Fruit fly (Drosophila melanogaster) whole organism, embryonic: ENCODE measurements around the gene Zn72D.

Source experiments
- Atf6 ChIP-seq: fragments of 200-800 bp; sonication (Bioruptor generic); IDR thresholded peaks from 2 replicates; pipeline ENCODE4 v1.3.6; 2022; ENCODE audit warnings: missing biosample characterization, missing genetic modification characterization
- CG10979 ChIP-seq: fragments of 200-800 bp; sonication (Bioruptor generic); optimal IDR thresholded peaks from 2 replicates; lab custom pipeline; 2018; ENCODE audit warnings: missing biosample characterization, mild to moderate bottlenecking, missing genetic modification characterization, moderate library complexity
- CG11560 ChIP-seq: fragments of 200-800 bp; sonication (Bioruptor generic); IDR thresholded peaks from 3 replicates; pipeline ENCODE4 v1.3.6; 2022; ENCODE audit warnings: missing biosample characterization, missing genetic modification characterization
- CG13894 ChIP-seq: fragments of 200-800 bp; sonication (Bioruptor generic); optimal IDR thresholded peaks from 3 replicates; lab custom pipeline; 2018; ENCODE audit warnings: missing biosample characterization, mild to moderate bottlenecking, missing genetic modification characterization, moderate library complexity
- CG16815 ChIP-seq: fragments of 200-800 bp; sonication (Bioruptor generic); optimal IDR thresholded peaks from 3 replicates; lab custom pipeline; 2017; ENCODE audit warnings: missing biosample characterization, mild to moderate bottlenecking, missing genetic modification characterization
- CG2199 ChIP-seq: fragments of 200-800 bp; sonication (Bioruptor generic); IDR thresholded peaks from 3 replicates; pipeline ENCODE4 v1.3.6; 2022; ENCODE audit warnings: missing biosample characterization, missing genetic modification characterization
- CG3065 ChIP-seq: fragments of 200-800 bp; sonication (Bioruptor generic); optimal IDR thresholded peaks from 2 replicates; lab custom pipeline; 2016; ENCODE audit warnings: missing biosample characterization, missing genetic modification characterization
- CG34422 ChIP-seq: fragments of 200-800 bp; sonication (Bioruptor generic); IDR thresholded peaks from 3 replicates; pipeline ENCODE4 v1.3.6; 2022; ENCODE audit warnings: missing biosample characterization, missing genetic modification characterization
- CG4360 ChIP-seq: fragments of 200-800 bp; sonication (Bioruptor generic); IDR thresholded peaks from 2 replicates; pipeline ENCODE4 v1.3.6; 2022; ENCODE audit warnings: missing biosample characterization, missing genetic modification characterization
- CG4404 ChIP-seq: fragments of 200-800 bp; sonication (Bioruptor generic); IDR thresholded peaks from 2 replicates; pipeline ENCODE4 v1.3.6; 2022; ENCODE audit warnings: missing biosample characterization, missing genetic modification characterization
- CG5180 ChIP-seq: fragments of 200-800 bp; sonication (Bioruptor generic); optimal IDR thresholded peaks from 3 replicates; lab custom pipeline; 2017; ENCODE audit warnings: missing biosample characterization, missing genetic modification characterization, mild to moderate bottlenecking, moderate library complexity, missing genetic modification reagents
- CG8089 ChIP-seq: fragments of 200-800 bp; sonication (Bioruptor generic); optimal IDR thresholded peaks from 3 replicates; lab custom pipeline; 2016; ENCODE audit warnings: missing biosample characterization, missing genetic modification characterization
- CG8388 ChIP-seq: fragments of 200-800 bp; sonication (Bioruptor generic); optimal IDR thresholded peaks from 2 replicates; lab custom pipeline; 2019; ENCODE audit warnings: missing biosample characterization, mild to moderate bottlenecking, missing genetic modification characterization, moderate library complexity
- CG8478 ChIP-seq: fragments of >200 bp; optimal IDR thresholded peaks from 2 replicates; lab custom pipeline; 2018
- CG8944 ChIP-seq: fragments of 200-800 bp; sonication (Bioruptor generic); optimal IDR thresholded peaks from 3 replicates; lab custom pipeline; 2016; ENCODE audit warnings: missing biosample characterization, missing genetic modification characterization
- D19B ChIP-seq: fragments of 200-800 bp; sonication (Bioruptor generic); optimal IDR thresholded peaks from 2 replicates; lab custom pipeline; 2017; ENCODE audit warnings: missing biosample characterization, mild to moderate bottlenecking, missing genetic modification characterization
- Deaf1 ChIP-seq: fragments of 200-800 bp; optimal IDR thresholded peaks from 3 replicates; lab custom pipeline; 2019; ENCODE audit warnings: missing biosample characterization, mild to moderate bottlenecking, missing genetic modification characterization, moderate library complexity
- Dip3 ChIP-seq: fragments of 200-800 bp; sonication (Bioruptor generic); optimal IDR thresholded peaks from 3 replicates; lab custom pipeline; 2016; ENCODE audit warnings: missing biosample characterization, missing genetic modification characterization
- Doc2 ChIP-seq: fragments of 200-800 bp; sonication (Bioruptor generic); IDR thresholded peaks from 2 replicates; pipeline ENCODE4 v1.3.6; 2022; ENCODE audit warnings: missing biosample characterization, missing genetic modification characterization
- H15 ChIP-seq: fragments of 200-800 bp; sonication (Bioruptor generic); IDR thresholded peaks from 3 replicates; pipeline ENCODE4 v1.3.6; 2022; ENCODE audit warnings: missing biosample characterization, missing genetic modification characterization
- HLH3B ChIP-seq: fragments of 200-800 bp; sonication (Bioruptor generic); IDR thresholded peaks from 2 replicates; pipeline ENCODE4 v1.3.6; 2022; ENCODE audit warnings: missing biosample characterization, missing genetic modification characterization
- Hsf ChIP-seq: fragments of 200-800 bp; sonication (Bioruptor generic); optimal IDR thresholded peaks from 3 replicates; lab custom pipeline; 2016; ENCODE audit warnings: missing biosample characterization, missing genetic modification characterization
- MBD-R2 ChIP-seq: fragments of 200-800 bp; sonication (Bioruptor generic); IDR thresholded peaks from 2 replicates; pipeline ENCODE4 v1.3.6; 2022; ENCODE audit warnings: missing biosample characterization, missing genetic modification characterization
- MESR4 ChIP-seq: fragments of 200-800 bp; sonication (Bioruptor generic); optimal IDR thresholded peaks from 2 replicates; lab custom pipeline; 2018; ENCODE audit warnings: missing biosample characterization, mild to moderate bottlenecking, missing genetic modification characterization, moderate library complexity
- Nf-YC ChIP-seq: fragments of 200-800 bp; optimal IDR thresholded peaks from 3 replicates; lab custom pipeline; 2019; ENCODE audit warnings: missing biosample characterization, mild to moderate bottlenecking, missing genetic modification characterization, moderate library complexity
- Rfx ChIP-seq: fragments of 200-800 bp; sonication (Bioruptor generic); IDR thresholded peaks from 2 replicates; pipeline ENCODE4 v1.3.6; 2022; ENCODE audit warnings: missing biosample characterization, missing genetic modification characterization
- Sox100B ChIP-seq: fragments of 200-800 bp; sonication (Bioruptor generic); optimal IDR thresholded peaks from 3 replicates; lab custom pipeline; 2018; ENCODE audit warnings: missing biosample characterization, mild to moderate bottlenecking, missing genetic modification characterization
- Taf1 ChIP-seq: fragments of 200-800 bp; sonication (Bioruptor generic); IDR thresholded peaks from 2 replicates; pipeline ENCODE4 v1.3.6; 2022; ENCODE audit warnings: missing biosample characterization, missing genetic modification characterization
- Vsx1 ChIP-seq: fragments of 200-800 bp; sonication (Bioruptor generic); optimal IDR thresholded peaks from 2 replicates; lab custom pipeline; 2017; ENCODE audit warnings: missing biosample characterization, mild to moderate bottlenecking, missing genetic modification characterization, missing genetic modification reagents
- amos ChIP-seq: fragments of 200-800 bp; sonication (Bioruptor generic); IDR thresholded peaks from 2 replicates; pipeline ENCODE4 v1.3.6; 2022; ENCODE audit warnings: missing biosample characterization, missing genetic modification characterization; ENCODE audit not compliant: partially characterized antibody
- aop ChIP-seq: fragments of 200-800 bp; sonication (Bioruptor generic); IDR thresholded peaks from 2 replicates; pipeline ENCODE4 v1.3.6; 2022; ENCODE audit warnings: missing biosample characterization, missing genetic modification characterization
- bowl ChIP-seq: fragments of 200-800 bp; sonication (Bioruptor generic); IDR thresholded peaks from 2 replicates; pipeline ENCODE4 v1.3.6; 2022; ENCODE audit warnings: missing biosample characterization, missing genetic modification characterization
- dan ChIP-seq: fragments of 200-800 bp; sonication (Bioruptor generic); IDR thresholded peaks from 2 replicates; pipeline ENCODE4 v1.3.6; 2022; ENCODE audit warnings: missing biosample characterization, missing genetic modification characterization
- dimm ChIP-seq: fragments of 200-800 bp; sonication (Bioruptor generic); IDR thresholded peaks from 2 replicates; pipeline ENCODE4 v1.3.6; 2022; ENCODE audit warnings: missing biosample characterization, missing genetic modification characterization
- dmrt99B ChIP-seq: fragments of 200-800 bp; sonication (Bioruptor generic); optimal IDR thresholded peaks from 2 replicates; lab custom pipeline; 2018; ENCODE audit warnings: missing biosample characterization, mild to moderate bottlenecking, missing genetic modification characterization, moderate library complexity
- dysf ChIP-seq: fragments of 200-800 bp; sonication (Bioruptor generic); IDR thresholded peaks from 3 replicates; pipeline ENCODE4 v1.3.6; 2022; ENCODE audit warnings: missing biosample characterization, missing genetic modification characterization
- ewg ChIP-seq: fragments of 200-800 bp; sonication (Bioruptor generic); optimal IDR thresholded peaks from 3 replicates; lab custom pipeline; 2017; ENCODE audit warnings: mild to moderate bottlenecking, missing biosample characterization, missing genetic modification reagents, missing genetic modification characterization
- fu2 ChIP-seq: fragments of 200-800 bp; sonication (Bioruptor generic); optimal IDR thresholded peaks from 2 replicates; lab custom pipeline; 2016; ENCODE audit warnings: missing biosample characterization, missing genetic modification characterization
- hbn ChIP-seq: fragments of 200-800 bp; sonication (Bioruptor generic); IDR thresholded peaks from 2 replicates; pipeline ENCODE4 v1.3.6; 2022; ENCODE audit warnings: missing biosample characterization, missing genetic modification characterization; ENCODE audit not compliant: partially characterized antibody
- insv ChIP-seq, 2 experiments: fragments of 200-800 bp; sonication (Bioruptor generic); optimal IDR thresholded peaks; 3 replicates each; lab custom pipeline; 2016 to 2018; ENCODE audit warnings: missing biosample characterization in 2 of 2, missing genetic modification characterization in 2 of 2
- kah ChIP-seq: fragments of 200-800 bp; sonication (Bioruptor generic); optimal IDR thresholded peaks from 2 replicates; lab custom pipeline; 2018; ENCODE audit warnings: missing biosample characterization, mild to moderate bottlenecking, missing genetic modification characterization
- p53 ChIP-seq: fragments of 200-800 bp; sonication (Bioruptor generic); optimal IDR thresholded peaks from 2 replicates; lab custom pipeline; 2016; ENCODE audit warnings: missing biosample characterization, missing genetic modification characterization
- pros ChIP-seq: fragments of 200-800 bp; sonication (Bioruptor generic); optimal IDR thresholded peaks from 3 replicates; lab custom pipeline; 2019; ENCODE audit warnings: missing biosample characterization, mild to moderate bottlenecking, missing genetic modification characterization, moderate library complexity
- psq ChIP-seq: fragments of 200-800 bp; sonication (Bioruptor generic); optimal IDR thresholded peaks from 2 replicates; lab custom pipeline; 2017; ENCODE audit warnings: missing biosample characterization, missing genetic modification characterization
- sima ChIP-seq: fragments of 200-800 bp; sonication (Bioruptor generic); optimal IDR thresholded peaks from 2 replicates; lab custom pipeline; 2016; ENCODE audit warnings: missing biosample characterization, missing genetic modification characterization
- slp2 ChIP-seq: fragments of 200-800 bp; sonication (Bioruptor generic); optimal IDR thresholded peaks from 2 replicates; lab custom pipeline; 2016; ENCODE audit warnings: missing biosample characterization, missing genetic modification characterization
- sug ChIP-seq: fragments of 200-800 bp; optimal IDR thresholded peaks from 2 replicates; lab custom pipeline; 2019; ENCODE audit warnings: missing biosample characterization, mild to moderate bottlenecking, missing genetic modification characterization, moderate library complexity
- twi ChIP-seq: fragments of 200-800 bp; optimal IDR thresholded peaks from 2 replicates; lab custom pipeline; 2019; ENCODE audit warnings: missing biosample characterization, mild to moderate bottlenecking, missing genetic modification characterization, moderate library complexity
- unpg ChIP-seq: fragments of 200-800 bp; sonication (Bioruptor generic); optimal IDR thresholded peaks from 3 replicates; lab custom pipeline; 2018; ENCODE audit warnings: missing biosample characterization, mild to moderate bottlenecking, missing genetic modification characterization, moderate library complexity
- zfh2 ChIP-seq: fragments of 200-800 bp; sonication (Bioruptor generic); optimal IDR thresholded peaks from 2 replicates; lab custom pipeline; 2016; ENCODE audit warnings: missing biosample characterization, missing genetic modification characterization

The Zn72D gene

dm6 chr3L:16113607-16114337, 1.3 kb upstream of the Zn72D start (continued):
- TF ChIP-seq sima (GFP tag; lab: Kevin White, UChicago) (peak; percentile 5), Deaf1 (tag; lab: Kevin White, UChicago) (no peak), CG4404 (GFP tag; lab: Robert Waterston, UW) (peak; percentile 52), CG8478 (no peak), CG8388 (GFP tag; lab: Kevin White, UChicago) (peak; percentile 73), CG13894 (no peak), Doc2 (GFP tag; lab: Robert Waterston, UW) (no peak), D19B (GFP tag; lab: Kevin White, UChicago) (no peak), CG8089 (GFP tag; lab: Kevin White, UChicago) (peak; percentile 50), CG4360 (GFP tag; lab: Robert Waterston, UW) (peak; percentile 48), CG2199 (GFP tag; lab: Robert Waterston, UW) (peak; percentile 78; the same call in 2 of the 3 replicates), Rfx (peak; percentile 90), CG5180 (GFP tag; lab: Kevin White, UChicago) (no peak), Vsx1 (GFP tag; lab: Kevin White, UChicago) (no peak), insv (GFP tag; optimal IDR thresholded peaks at IDR 0.05; lab: Kevin White, UChicago) (peak; percentile 12 to 65), H15 (no peak; the same call in 2 of the 3 replicates), aop (GFP tag; lab: Robert Waterston, UW) (no peak), dimm (peak; percentile 45; the same call in 1 of the 2 replicates), dysf (GFP tag; lab: Robert Waterston, UW) (peak; percentile 85), Nf-YC (tag; lab: Kevin White, UChicago) (no peak), CG11560 (tag; lab: Robert Waterston, UW) (peak; percentile 18; the same call in 1 of the 3 replicates), zfh2 (GFP tag; lab: Kevin White, UChicago) (peak; percentile 92), pros (GFP tag; lab: Kevin White, UChicago) (no peak), twi (tag; lab: Kevin White, UChicago) (no peak), CG10979 (tag; lab: Kevin White, UChicago) (peak; percentile 77), fu2 (GFP tag; lab: Kevin White, UChicago) (peak; percentile 82), Atf6 (GFP tag; lab: Robert Waterston, UW) (peak; percentile 85), MESR4 (GFP tag; lab: Kevin White, UChicago) (peak; percentile 73), CG16815 (peak; percentile 57), amos (GFP tag; lab: Robert Waterston, UW) (peak; percentile 77), Hsf (GFP tag; lab: Kevin White, UChicago) (peak; percentile 85), kah (peak; percentile 45), CG3065 (GFP tag; lab: Kevin White, UChicago) (no peak), HLH3B (peak; percentile 75), Dip3 (peak; percentile 86), p53 (GFP tag; lab: Kevin White, UChicago) (peak; percentile 72), psq (GFP tag; lab: Kevin White, UChicago) (peak; percentile 91), unpg (GFP tag; lab: Kevin White, UChicago) (peak; percentile 86), Taf1 (peak; percentile 22; the same call in 1 of the 2 replicates), slp2 (GFP tag; lab: Kevin White, UChicago) (peak; percentile 65), CG8944 (GFP tag; lab: Kevin White, UChicago) (peak; percentile 75), dan (no peak), MBD-R2 (peak; percentile 67), bowl (no peak), dmrt99B (no peak), Sox100B (no peak), CG34422 (GFP tag; lab: Robert Waterston, UW) (peak; percentile 76), hbn (peak; percentile 34; the same call in 1 of the 2 replicates), ewg (peak; percentile 97), sug (tag; lab: Kevin White, UChicago) (peak; percentile 84)
